Worm (Caenorhabditis elegans) whole organism, midembryonic: Measurements from ENCODE around the gene F14H8.4.
"Not testable (repeated sequence)": the region's sequence is repeated elsewhere in the genome, so short reads cannot be mapped to it uniquely, and the experiment has no call there.

Experiments
- flt-1 ChIP-seq: fragments of 200-800 bp; sonication (Bioruptor generic); IDR thresholded peaks from 2 replicates; pipeline ENCODE4 v1.3.6; 2022; ENCODE audit warnings: missing genetic modification characterization, missing compliant biosample characterization
- klf-2 ChIP-seq: fragments of 200-800 bp; sonication (Bioruptor generic); conservative IDR thresholded peaks from 2 replicates; pipeline ENCODE4 v1.3.6; 2022; ENCODE audit warnings: missing genetic modification reagents, missing genetic modification characterization, missing compliant biosample characterization
- med-1 ChIP-seq: sonication (generic microtip); optimal IDR thresholded peaks from 2 replicates; lab custom pipeline; 2017; ENCODE audit warnings: missing genetic modification characterization, mild to moderate bottlenecking, missing compliant biosample characterization, antibody characterized with exemption, missing genetic modification reagents; ENCODE audit not compliant: insufficient read depth
- ztf-29 ChIP-seq: fragments of 200-800 bp; sonication (Bioruptor generic); IDR thresholded peaks from 2 replicates; pipeline ENCODE4 v1.3.6; 2022; ENCODE audit warnings: missing genetic modification reagents, missing genetic modification characterization, missing compliant biosample characterization

DNA sequence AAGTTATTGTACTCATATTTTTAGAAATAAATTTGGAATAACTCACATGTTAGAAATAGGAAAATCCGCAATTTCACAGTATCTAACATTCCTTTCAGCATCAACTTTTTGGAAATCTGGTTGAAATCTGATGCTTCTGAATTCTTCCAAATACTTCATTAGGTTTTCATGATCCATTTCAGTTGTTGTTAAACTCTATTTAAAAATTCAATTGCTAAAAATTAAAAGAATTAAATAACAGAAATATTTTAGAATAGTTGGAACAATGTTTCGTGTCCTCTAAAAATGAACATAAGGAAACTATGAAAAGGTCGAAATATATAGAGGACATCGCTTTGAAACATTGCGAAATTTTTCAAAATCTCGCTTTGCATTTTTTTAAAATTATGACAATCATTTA, 7.7 kb downstream of the F14H8.4 start, which contains the start of gene cng-1:
- not testable (repeated sequence) for TF ChIP-seq flt-1 (GFP tag; lab: Robert Waterston, UW); ztf-29 (GFP tag; lab: Robert Waterston, UW); med-1 (GFP tag; lab: Kevin White, UChicago); klf-2 (GFP tag; lab: Robert Waterston, UW)
